Worm (Caenorhabditis elegans): ENCODE data around the gene clec-261.

ce11 chrV:20335264-20335663, 41.0 kb upstream of the clec-261 start, which contains the start of gene Y38H6A.5:
- TF ChIP-seq unc-55 (GFP tag; optimal IDR thresholded peaks at IDR 0.05): no peak
- no peak for TF ChIP-seq zip-5 (tag; optimal IDR thresholded peaks at IDR 0.05)
- TF ChIP-seq lim-6 (tag; optimal IDR thresholded peaks at IDR 0.05): no peak
- no peak for TF ChIP-seq ceh-24 (tag; optimal IDR thresholded peaks at IDR 0.05)
- no peak for TF ChIP-seq ceh-9 (tag; optimal IDR thresholded peaks at IDR 0.05)
- no peak for TF ChIP-seq ahr-1 (tag; optimal IDR thresholded peaks at IDR 0.05)

Measured in whole organism, late embryonic.